Fruit fly (Drosophila melanogaster): ENCODE data around the gene CG11714.

CG11714 gene

dm6 chr3L:11484483-11484882, 38.0 kb downstream of the CG11714 start (continued):
- peak; percentile 16 for TF ChIP-seq CG10147 (GFP tag; optimal IDR thresholded peaks at IDR 0.05)
- TF ChIP-seq scrt (GFP tag; optimal IDR thresholded peaks at IDR 0.05): peak; percentile 17
- no peak for TF ChIP-seq CG42726 (GFP tag; IDR thresholded peaks at IDR 0.05; ENCODE audit: partially characterized antibody)
- no peak for TF ChIP-seq ERR (GFP tag; optimal IDR thresholded peaks at IDR 0.05)
- no peak for TF ChIP-seq pzg (GFP tag; optimal IDR thresholded peaks at IDR 0.05)
- no peak for TF ChIP-seq CG18619 (GFP tag; optimal IDR thresholded peaks at IDR 0.05)
- TF ChIP-seq Bgb (GFP tag; IDR thresholded peaks at IDR 0.05; ENCODE audit: partially characterized antibody): no peak
- no peak for TF ChIP-seq CG31224 (GFP tag; IDR thresholded peaks at IDR 0.05)
- TF ChIP-seq Chrac-16 (GFP tag; optimal IDR thresholded peaks at IDR 0.05): no peak
- peak; percentile 17 for TF ChIP-seq CG6254 (GFP tag; optimal IDR thresholded peaks at IDR 0.05)
- TF ChIP-seq CG10654 (GFP tag; optimal IDR thresholded peaks at IDR 0.05): no peak
- peak; percentile 10 for TF ChIP-seq CTCF (GFP tag; optimal IDR thresholded peaks at IDR 0.05)
- TF ChIP-seq dysf (GFP tag; IDR thresholded peaks at IDR 0.05): peak; percentile 27; the same call in 1 of the 3 replicates
- no peak for TF ChIP-seq Scr (GFP tag; IDR thresholded peaks at IDR 0.05; ENCODE audit: partially characterized antibody)
- no peak for TF ChIP-seq Trl (optimal IDR thresholded peaks at IDR 0.05)
- no peak for TF ChIP-seq Trl (GFP tag; optimal IDR thresholded peaks at IDR 0.05)
- TF ChIP-seq CG12942 (GFP tag; optimal IDR thresholded peaks at IDR 0.05): no peak
- TF ChIP-seq CG12236 (GFP tag; optimal IDR thresholded peaks at IDR 0.05): no peak
- no peak for TF ChIP-seq CG3407 (GFP tag; optimal IDR thresholded peaks at IDR 0.05)
- TF ChIP-seq jigr1 (GFP tag; IDR thresholded peaks at IDR 0.05): no peak
- no peak for TF ChIP-seq nerfin-2 (GFP tag; IDR thresholded peaks at IDR 0.05; ENCODE audit: partially characterized antibody)
- TF ChIP-seq row (GFP tag; IDR thresholded peaks at IDR 0.05): peak; percentile 53
- TF ChIP-seq knrl (GFP tag; IDR thresholded peaks at IDR 0.05; ENCODE audit: partially characterized antibody): no peak
- TF ChIP-seq ac (GFP tag; optimal IDR thresholded peaks at IDR 0.05): no peak
- peak; percentile 73 for TF ChIP-seq sens (GFP tag)
- TF ChIP-seq CG5180 (GFP tag; optimal IDR thresholded peaks at IDR 0.05): peak; percentile 21
- TF ChIP-seq CG34422 (GFP tag; IDR thresholded peaks at IDR 0.05): no peak
- TF ChIP-seq Atf6 (GFP tag; IDR thresholded peaks at IDR 0.05): no peak
- peak; percentile 23 for TF ChIP-seq Hmr (GFP tag; optimal IDR thresholded peaks at IDR 0.05)
- TF ChIP-seq Lhr (GFP tag; optimal IDR thresholded peaks at IDR 0.05): no peak
- no peak for TF ChIP-seq Nf-YA (GFP tag; IDR thresholded peaks at IDR 0.05)
- TF ChIP-seq tna (GFP tag; IDR thresholded peaks at IDR 0.05; ENCODE audit: partially characterized antibody): no peak
- TF ChIP-seq fd64A (GFP tag; optimal IDR thresholded peaks at IDR 0.05): no peak
- TF ChIP-seq CG2129 (GFP tag; IDR thresholded peaks at IDR 0.05; ENCODE audit: partially characterized antibody): no peak
- TF ChIP-seq Spps (tag; optimal IDR thresholded peaks at IDR 0.05): no peak
- TF ChIP-seq jumu (GFP tag; optimal IDR thresholded peaks at IDR 0.05): no peak
- no peak for TF ChIP-seq CG3995 (GFP tag; optimal IDR thresholded peaks at IDR 0.05)
- peak; percentile 35; the same call in 2 of the 3 replicates for TF ChIP-seq CG17361 (GFP tag; IDR thresholded peaks at IDR 0.05)

DNA sequence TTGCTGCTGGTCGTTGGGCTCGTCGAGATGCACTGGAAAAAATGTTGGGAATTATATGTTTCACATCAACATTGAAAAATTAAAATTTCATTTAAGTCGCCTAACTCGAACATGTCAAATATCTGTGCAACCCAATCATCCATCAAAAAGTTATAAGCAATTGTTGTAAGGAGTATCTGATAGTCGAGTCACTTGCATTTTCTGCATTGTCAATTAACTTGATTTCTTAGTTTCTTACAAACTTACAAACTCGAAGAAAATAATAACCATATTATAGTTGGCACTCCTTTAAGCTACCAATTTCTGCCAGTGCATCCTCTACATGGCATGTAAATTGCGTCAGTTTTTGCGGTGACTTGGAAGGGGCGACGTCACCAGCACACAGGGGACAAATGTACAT, 39.4 kb downstream of the CG11714 start:
- no peak for TF ChIP-seq Doc3 (GFP tag; IDR thresholded peaks at IDR 0.05; ENCODE audit: partially characterized antibody)
- TF ChIP-seq sc (optimal IDR thresholded peaks at IDR 0.05): no peak
- no peak for TF ChIP-seq sc (GFP tag; optimal IDR thresholded peaks at IDR 0.05)
- TF ChIP-seq CG9797 (GFP tag; optimal IDR thresholded peaks at IDR 0.05): no peak
- TF ChIP-seq CG6765 (GFP tag; optimal IDR thresholded peaks at IDR 0.05): no peak
- peak; percentile 54 for TF ChIP-seq CG1602 (GFP tag; optimal IDR thresholded peaks at IDR 0.05)
- peak; percentile 31 for TF ChIP-seq Xbp1 (GFP tag; optimal IDR thresholded peaks at IDR 0.05)
- peak; percentile 21 for TF ChIP-seq maf-S (GFP tag; optimal IDR thresholded peaks at IDR 0.05)
- peak; percentile 28 for TF ChIP-seq Fer1 (GFP tag; optimal IDR thresholded peaks at IDR 0.05)
- peak; percentile 27 to 58 for TF ChIP-seq chif (GFP tag; optimal IDR thresholded peaks at IDR 0.05)
- peak; percentile 38 for TF ChIP-seq CG9437 (GFP tag; optimal IDR thresholded peaks at IDR 0.05)
- peak; percentile 18 for TF ChIP-seq Usf (GFP tag; optimal IDR thresholded peaks at IDR 0.05)
- no peak for TF ChIP-seq CG17186 (GFP tag; optimal IDR thresholded peaks at IDR 0.05)
- peak; percentile 1 for TF ChIP-seq sqz (GFP tag; optimal IDR thresholded peaks at IDR 0.05)
- TF ChIP-seq caup (GFP tag; optimal IDR thresholded peaks at IDR 0.05; ENCODE audit: severe bottlenecking): peak; percentile 11
- TF ChIP-seq nmo (GFP tag; optimal IDR thresholded peaks at IDR 0.05): peak; percentile 65
- TF ChIP-seq h (optimal IDR thresholded peaks at IDR 0.05): no peak
